Worm (Caenorhabditis elegans) whole organism, L4 larva: ENCODE data around the gene sdc-3.
A peak's percentile ranks its signal among the peaks of the same experiment; 100 is the strongest.

Experiments
- D1046.2 ChIP-seq: fragments of 200-800 bp; sonication (Bioruptor generic); IDR thresholded peaks from 2 replicates; pipeline ENCODE4 v1.3.6; 2022; ENCODE audit warnings: missing genetic modification characterization, missing compliant biosample characterization
- F10B5.3 ChIP-seq: sonication (generic microtip); optimal IDR thresholded peaks from 2 replicates; lab custom pipeline; 2016; ENCODE audit warnings: mild to moderate bottlenecking, missing genetic modification characterization, missing compliant biosample characterization
- F37D6.2 ChIP-seq: sonication (generic microtip); optimal IDR thresholded peaks from 2 replicates; lab custom pipeline; 2016; ENCODE audit warnings: mild to moderate bottlenecking, missing genetic modification characterization, missing compliant biosample characterization
- F44E2.7 ChIP-seq: fragments of 200-800 bp; sonication (Bioruptor generic); IDR thresholded peaks from 2 replicates; pipeline ENCODE4 v2.1.2; 2022; ENCODE audit warnings: missing genetic modification characterization, missing compliant biosample characterization
- R02D3.7 ChIP-seq: fragments of 150-350 bp; sonication (generic microtip); optimal IDR thresholded peaks from 3 replicates; lab custom pipeline; 2014; ENCODE audit warnings: missing biosample characterization, missing genetic modification characterization
- T26A8.4 ChIP-seq: fragments of 200-800 bp; sonication (Bioruptor generic); IDR thresholded peaks from 2 replicates; pipeline ENCODE4 v1.3.6; 2022; ENCODE audit warnings: missing genetic modification characterization, missing compliant biosample characterization
- Y48G9A.11 ChIP-seq: fragments of 200-800 bp; sonication (Bioruptor generic); IDR thresholded peaks from 2 replicates; pipeline ENCODE4 v1.3.6; 2022; ENCODE audit warnings: missing genetic modification reagents, missing genetic modification characterization, missing compliant biosample characterization
- Y75B8A.6 ChIP-seq: fragments of 200-800 bp; sonication (Bioruptor generic); IDR thresholded peaks from 2 replicates; pipeline ENCODE4 v1.3.6; 2022; ENCODE audit warnings: missing genetic modification reagents, missing genetic modification characterization, missing compliant biosample characterization
- aha-1 ChIP-seq: fragments of 150-350 bp; peaks from one replicate; lab custom pipeline; 2014; ENCODE audit warnings: missing biosample characterization, missing genetic modification characterization
- aly-2 ChIP-seq: sonication (generic microtip); optimal IDR thresholded peaks from 2 replicates; lab custom pipeline; 2018; ENCODE audit warnings: missing biosample characterization, missing genetic modification characterization
- arid-1 ChIP-seq: fragments of 200-800 bp; sonication (Bioruptor generic); conservative IDR thresholded peaks from 2 replicates; pipeline ENCODE4 v1.3.6; 2022; ENCODE audit warnings: missing genetic modification reagents, missing genetic modification characterization, missing compliant biosample characterization
- ceh-20 ChIP-seq: fragments of 200-800 bp; sonication (Bioruptor generic); IDR thresholded peaks from 2 replicates; pipeline ENCODE4 v1.3.6; 2022; ENCODE audit warnings: missing genetic modification reagents, missing genetic modification characterization, missing compliant biosample characterization
- ceh-32 ChIP-seq: sonication (generic microtip); optimal IDR thresholded peaks from 2 replicates; lab custom pipeline; 2016; ENCODE audit warnings: mild to moderate bottlenecking, missing genetic modification characterization, missing compliant biosample characterization; ENCODE audit not compliant: poor library complexity
- ceh-44 ChIP-seq: fragments of 200-800 bp; sonication (Bioruptor generic); IDR thresholded peaks from 2 replicates; pipeline ENCODE4 v1.3.6; 2022; ENCODE audit warnings: missing genetic modification reagents, missing genetic modification characterization, missing compliant biosample characterization
- ceh-62 ChIP-seq: sonication (generic microtip); optimal IDR thresholded peaks from 2 replicates; lab custom pipeline; 2017; ENCODE audit warnings: missing biosample characterization, missing genetic modification characterization
- ceh-82 ChIP-seq: sonication (generic microtip); optimal IDR thresholded peaks from 2 replicates; lab custom pipeline; 2017; ENCODE audit warnings: missing biosample characterization, missing genetic modification characterization
- ces-1 ChIP-seq: fragments of 150-350 bp; sonication (generic microtip); optimal IDR thresholded peaks from 4 replicates; lab custom pipeline; 2014; ENCODE audit warnings: missing biosample characterization, missing genetic modification reagents, missing genetic modification characterization
- daf-12 ChIP-seq: fragments of 150-350 bp; optimal IDR thresholded peaks from 2 replicates; lab custom pipeline; 2014; ENCODE audit warnings: missing biosample characterization, missing genetic modification reagents, missing genetic modification characterization
- dmd-6 ChIP-seq: fragments of 200-800 bp; sonication (Bioruptor generic); IDR thresholded peaks from 2 replicates; pipeline ENCODE4 v1.3.6; 2022; ENCODE audit warnings: missing genetic modification reagents, missing genetic modification characterization, missing compliant biosample characterization
- dpl-1 ChIP-seq: fragments of 150-350 bp; optimal IDR thresholded peaks from 2 replicates; lab custom pipeline; 2014; ENCODE audit warnings: missing biosample characterization, missing genetic modification reagents, missing genetic modification characterization
- duxl-1 ChIP-seq: sonication (generic microtip); optimal IDR thresholded peaks from 2 replicates; lab custom pipeline; 2016; ENCODE audit warnings: mild to moderate bottlenecking, missing genetic modification characterization, moderate library complexity, missing compliant biosample characterization; ENCODE audit not compliant: poor library complexity
- dve-1 ChIP-seq: sonication (generic microtip); optimal IDR thresholded peaks from 2 replicates; lab custom pipeline; 2017; ENCODE audit warnings: antibody characterized with exemption, mild to moderate bottlenecking, missing genetic modification characterization, missing compliant biosample characterization; ENCODE audit not compliant: insufficient read depth
- egl-43 ChIP-seq: fragments of 200-800 bp; sonication (Bioruptor generic); IDR thresholded peaks from 2 replicates; pipeline ENCODE4 v1.3.6; 2022; ENCODE audit warnings: missing genetic modification reagents, missing genetic modification characterization, missing compliant biosample characterization
- hif-1 ChIP-seq, 2 experiments: sonication (generic microtip); optimal IDR thresholded peaks; 2 replicates each; lab custom pipeline; 2016 to 2017; ENCODE audit warnings: missing compliant biosample characterization in 2 of 2, missing genetic modification characterization in 2 of 2, missing genetic modification reagents in 2 of 2, missing genotype in 2 of 2, mild to moderate bottlenecking in 1 of 2
- lim-7 ChIP-seq: fragments of 200-800 bp; sonication (Bioruptor generic); IDR thresholded peaks from 2 replicates; pipeline ENCODE4 v1.3.6; 2022; ENCODE audit warnings: missing genetic modification characterization, missing compliant biosample characterization
- lin-1 ChIP-seq: fragments of 200-800 bp; sonication (Bioruptor generic); IDR thresholded peaks from 2 replicates; pipeline ENCODE4 v1.3.6; 2022; ENCODE audit warnings: missing genetic modification reagents, missing genetic modification characterization, missing compliant biosample characterization
- lin-13 ChIP-seq: fragments of 150-350 bp; optimal IDR thresholded peaks from 2 replicates; lab custom pipeline; 2014; ENCODE audit warnings: missing biosample characterization, missing genetic modification reagents, missing genetic modification characterization
- lin-15B ChIP-seq: fragments of 150-350 bp; sonication (generic microtip); optimal IDR thresholded peaks from 3 replicates; lab custom pipeline; 2014; ENCODE audit warnings: missing biosample characterization, missing genetic modification characterization
- lin-38 ChIP-seq: fragments of 200-800 bp; sonication (Bioruptor generic); IDR thresholded peaks from 2 replicates; pipeline ENCODE4 v1.3.6; 2022; ENCODE audit warnings: missing genetic modification reagents, missing genetic modification characterization, missing compliant biosample characterization
- lsy-2 ChIP-seq, 2 experiments: fragments of 150-350 bp in 1 of 2; sonication (generic microtip) in 1 of 2; optimal IDR thresholded peaks; 2 replicates each; lab custom pipeline; 2014 to 2017; ENCODE audit warnings: missing biosample characterization in 2 of 2, missing genetic modification characterization in 2 of 2
- madf-9 ChIP-seq: fragments of 200-800 bp; sonication (Bioruptor generic); conservative IDR thresholded peaks from 2 replicates; pipeline ENCODE4 v1.3.6; 2022; ENCODE audit warnings: missing genetic modification reagents, missing genetic modification characterization, missing compliant biosample characterization
- mxl-2 ChIP-seq: fragments of 200-800 bp; sonication (Bioruptor generic); conservative IDR thresholded peaks from 2 replicates; pipeline ENCODE4 v1.3.6; 2022; ENCODE audit warnings: missing genetic modification reagents, missing genetic modification characterization, missing compliant biosample characterization
- nhr-111 ChIP-seq: fragments of 200-800 bp; sonication (Bioruptor generic); optimal IDR thresholded peaks from 2 replicates; lab custom pipeline; 2018; ENCODE audit warnings: mild to moderate bottlenecking, missing genetic modification characterization, missing compliant biosample characterization
- nhr-28 ChIP-seq: fragments of 150-350 bp; optimal IDR thresholded peaks from 2 replicates; lab custom pipeline; 2014; ENCODE audit warnings: missing biosample characterization, missing genetic modification characterization
- nhr-41 ChIP-seq: fragments of 200-800 bp; sonication (Bioruptor generic); IDR thresholded peaks from 2 replicates; pipeline ENCODE4 v1.3.6; 2022; ENCODE audit warnings: missing genetic modification reagents, missing genetic modification characterization, missing compliant biosample characterization
- nhr-48 ChIP-seq: sonication (generic microtip); optimal IDR thresholded peaks from 2 replicates; lab custom pipeline; 2016; ENCODE audit warnings: mild to moderate bottlenecking, missing genetic modification characterization, missing compliant biosample characterization
- nhr-77 ChIP-seq: fragments of 150-350 bp; optimal IDR thresholded peaks from 2 replicates; lab custom pipeline; 2014; ENCODE audit warnings: missing biosample characterization, missing genetic modification characterization
- php-3 ChIP-seq: fragments of 200-800 bp; sonication (Bioruptor generic); IDR thresholded peaks from 2 replicates; pipeline ENCODE4 v1.3.6; 2022; ENCODE audit warnings: missing genetic modification reagents, missing genetic modification characterization, missing compliant biosample characterization
- set-16 ChIP-seq: fragments of 200-800 bp; sonication (Bioruptor generic); IDR thresholded peaks from 2 replicates; pipeline ENCODE4 v1.3.6; 2022; ENCODE audit warnings: missing genetic modification reagents, missing genetic modification characterization, missing compliant biosample characterization
- skn-1 ChIP-seq: fragments of 150-350 bp; optimal IDR thresholded peaks from 2 replicates; lab custom pipeline; 2014; ENCODE audit warnings: missing biosample characterization, missing genetic modification characterization
- snpc-1.2 ChIP-seq: fragments of 200-800 bp; sonication (Bioruptor generic); IDR thresholded peaks from 2 replicates; pipeline ENCODE4 v1.3.6; 2022; ENCODE audit warnings: missing genetic modification reagents, missing genetic modification characterization, missing compliant biosample characterization
- tra-1 ChIP-seq: fragments of 200-800 bp; sonication (Bioruptor generic); IDR thresholded peaks from 2 replicates; pipeline ENCODE4 v1.3.6; 2022; ENCODE audit warnings: missing genetic modification reagents, missing genetic modification characterization, missing compliant biosample characterization
- unc-39 ChIP-seq: sonication (generic microtip); optimal IDR thresholded peaks from 2 replicates; lab custom pipeline; 2017; ENCODE audit warnings: missing biosample characterization, missing genetic modification characterization
- vab-7 ChIP-seq: fragments of 200-800 bp; sonication (Bioruptor generic); IDR thresholded peaks from 2 replicates; pipeline ENCODE4 v1.3.6; 2022; ENCODE audit warnings: missing genetic modification reagents, missing genetic modification characterization, missing compliant biosample characterization
- zag-1 ChIP-seq: fragments of 150-350 bp; optimal IDR thresholded peaks from 2 replicates; lab custom pipeline; 2014; ENCODE audit warnings: missing biosample characterization, missing genetic modification characterization
- zfp-2 ChIP-seq: sonication (generic microtip); optimal IDR thresholded peaks from 2 replicates; lab custom pipeline; 2016; ENCODE audit warnings: mild to moderate bottlenecking, missing genetic modification characterization, missing compliant biosample characterization
- zfp-3 ChIP-seq: fragments of 200-800 bp; sonication (Bioruptor generic); conservative IDR thresholded peaks from 2 replicates; pipeline ENCODE4 v1.3.6; 2022; ENCODE audit warnings: missing genetic modification reagents, missing genetic modification characterization, missing compliant biosample characterization
- zip-2 ChIP-seq: fragments of 150-350 bp; optimal IDR thresholded peaks from 2 replicates; lab custom pipeline; 2014; ENCODE audit warnings: missing biosample characterization, missing genetic modification characterization
- ztf-11 ChIP-seq: fragments of 150-350 bp; optimal IDR thresholded peaks from 2 replicates; lab custom pipeline; 2014; ENCODE audit warnings: missing biosample characterization, missing genetic modification characterization
- ztf-7 ChIP-seq: fragments of 150-350 bp; optimal IDR thresholded peaks from 2 replicates; lab custom pipeline; 2014; ENCODE audit warnings: missing biosample characterization, missing genetic modification characterization

The sdc-3 gene

DNA sequence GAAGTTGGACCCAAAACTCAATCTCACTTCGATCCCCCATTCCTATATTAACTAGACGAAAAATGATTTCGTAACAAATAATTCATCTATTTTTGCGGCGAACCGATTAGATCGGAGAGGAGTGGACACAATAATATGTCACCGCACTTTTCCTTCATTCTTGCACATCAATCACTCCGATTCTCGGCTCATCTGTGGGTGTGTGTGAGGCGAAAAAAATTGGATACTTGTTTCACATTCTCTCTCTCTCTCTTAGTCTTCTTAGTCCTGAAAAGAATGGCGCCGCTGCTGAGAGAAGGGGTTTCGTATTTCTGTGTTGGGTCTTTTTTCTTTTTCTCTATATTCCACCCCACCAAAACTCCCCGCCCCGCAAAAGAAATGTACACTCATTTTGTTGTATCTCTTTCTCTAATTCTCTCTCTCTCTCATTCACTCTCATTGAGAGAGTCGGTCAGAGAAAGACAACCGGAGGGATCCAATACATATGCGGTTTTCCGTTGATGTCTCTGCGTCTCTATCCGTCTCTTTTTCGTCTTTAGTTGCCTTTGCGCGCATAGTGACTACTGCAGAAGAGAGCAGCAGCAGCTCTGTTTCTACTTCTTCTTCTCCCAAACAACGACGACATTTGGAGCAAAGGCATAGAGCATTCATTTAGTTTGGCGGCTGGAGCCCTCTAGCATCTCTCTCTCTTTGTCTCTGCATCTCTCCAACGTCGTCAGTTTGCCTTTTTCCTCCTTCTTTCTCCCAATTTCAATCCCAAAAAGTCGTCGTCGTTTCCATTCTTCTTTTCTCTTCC is 23.2 kb upstream of the sdc-3 start, which contains the start of gene unc-76 (continued):
- TF ChIP-seq duxl-1 (tag; lab: Kevin White, UChicago), result no peak
- TF ChIP-seq lin-15B (tag; lab: Kevin White, UChicago), result no peak
- TF ChIP-seq ceh-20 (GFP tag; lab: Robert Waterston, UW), result peak; percentile 55
- no peak for TF ChIP-seq skn-1 (tag; lab: Kevin White, UChicago)
- TF ChIP-seq arid-1 (GFP tag; lab: Robert Waterston, UW), result 0 out of 2 replicates have a peak, but pooled peaks have one; percentile 32
- TF ChIP-seq lin-13 (GFP tag; lab: Kevin White, UChicago), result peak; percentile 55
- TF ChIP-seq nhr-77 (tag; lab: Kevin White, UChicago), result no peak
- TF ChIP-seq set-16 (GFP tag; lab: Robert Waterston, UW), result no peak; the same call in 1 of the 2 replicates
- TF ChIP-seq T26A8.4, result peak; percentile 41; the same call in 1 of the 2 replicates
- TF ChIP-seq vab-7 (GFP tag; lab: Robert Waterston, UW), result no peak
- peak; percentile 38; the same call in 1 of the 2 replicates for TF ChIP-seq egl-43 (GFP tag; lab: Robert Waterston, UW)
- peak; percentile 42 to 76 for TF ChIP-seq lsy-2 (tag; optimal IDR thresholded peaks at IDR 0.05; lab: Kevin White, UChicago)
- TF ChIP-seq nhr-111 (GFP tag; lab: Kevin White, UChicago), result no peak
- TF ChIP-seq tra-1 (GFP tag; lab: Robert Waterston, UW), result no peak
- TF ChIP-seq hif-1 (tag; optimal IDR thresholded peaks at IDR 0.05; lab: Kevin White, UChicago), result peak in 1 of 2 experiments; percentile 47
- no peak for TF ChIP-seq zfp-2 (tag; lab: Kevin White, UChicago)
- TF ChIP-seq madf-9 (GFP tag; lab: Robert Waterston, UW), result no peak
- peak; percentile 56 for TF ChIP-seq ces-1
- no peak for TF ChIP-seq mxl-2 (GFP tag; lab: Robert Waterston, UW)
- TF ChIP-seq dpl-1 (GFP tag; lab: Kevin White, UChicago), result peak; percentile 27
- no peak for TF ChIP-seq F44E2.7
- TF ChIP-seq zip-2 (tag; lab: Kevin White, UChicago), result no peak
- peak; percentile 72 for TF ChIP-seq dve-1
- no peak for TF ChIP-seq nhr-48 (tag; lab: Kevin White, UChicago)
- TF ChIP-seq ceh-82 (tag; lab: Kevin White, UChicago), result no peak
- no peak for TF ChIP-seq R02D3.7 (tag; lab: Kevin White, UChicago)
- peak; percentile 78 for TF ChIP-seq F37D6.2 (tag; lab: Kevin White, UChicago)
- TF ChIP-seq D1046.2, result no peak
- no peak for TF ChIP-seq aly-2
- no peak for TF ChIP-seq ceh-62 (tag; lab: Kevin White, UChicago)
- TF ChIP-seq zfp-3 (GFP tag; lab: Robert Waterston, UW), result no peak
- peak; percentile 56 for TF ChIP-seq zag-1 (tag; lab: Kevin White, UChicago)
- no peak for TF ChIP-seq php-3 (GFP tag; lab: Robert Waterston, UW)
- TF ChIP-seq lim-7 (GFP tag; lab: Robert Waterston, UW), result no peak
- no peak for TF ChIP-seq snpc-1.2 (GFP tag; lab: Robert Waterston, UW)
- no peak for TF ChIP-seq ztf-7 (tag; lab: Kevin White, UChicago)
- no peak for TF ChIP-seq Y75B8A.6 (GFP tag; lab: Robert Waterston, UW)
- no peak for TF ChIP-seq ceh-32 (tag; lab: Kevin White, UChicago)
- no peak for TF ChIP-seq ztf-11
- TF ChIP-seq dmd-6, result peak; percentile 38; the same call in 1 of the 2 replicates
- no peak for TF ChIP-seq nhr-41 (GFP tag; lab: Robert Waterston, UW)
- TF ChIP-seq ceh-44 (GFP tag; lab: Robert Waterston, UW), result no peak
- peak; percentile 95 for TF ChIP-seq aha-1
- TF ChIP-seq lin-38 (GFP tag; lab: Robert Waterston, UW), result peak; percentile 21; the same call in 1 of the 2 replicates
- no peak for TF ChIP-seq lin-1 (GFP tag; lab: Robert Waterston, UW)
- TF ChIP-seq unc-39 (tag; lab: Kevin White, UChicago), result no peak
- no peak for TF ChIP-seq daf-12
- TF ChIP-seq F10B5.3 (tag; lab: Kevin White, UChicago), result no peak
- TF ChIP-seq Y48G9A.11, result no peak
- TF ChIP-seq nhr-28, result peak; percentile 55
